Worm (Caenorhabditis elegans) whole organism, L4 larva: ENCODE measurements around the gene F31E3.2.
A peak's percentile ranks its signal among the peaks of the same experiment; 100 is the strongest.

Experiments
- F26F4.8 ChIP-seq: fragments of 200-800 bp; sonication (Bioruptor generic); conservative IDR thresholded peaks from 2 replicates; pipeline ENCODE4 v1.3.6; 2022; ENCODE audit warnings: missing genetic modification characterization, missing compliant biosample characterization
- F44E2.7 ChIP-seq: fragments of 200-800 bp; sonication (Bioruptor generic); IDR thresholded peaks from 2 replicates; pipeline ENCODE4 v2.1.2; 2022; ENCODE audit warnings: missing genetic modification characterization, missing compliant biosample characterization
- aha-1 ChIP-seq: fragments of 150-350 bp; peaks from one replicate; lab custom pipeline; 2014; ENCODE audit warnings: missing biosample characterization, missing genetic modification characterization
- attf-4 ChIP-seq: sonication (generic microtip); optimal IDR thresholded peaks from 3 replicates; lab custom pipeline; 2017; ENCODE audit warnings: missing biosample characterization, missing genetic modification characterization
- ceh-20 ChIP-seq: fragments of 200-800 bp; sonication (Bioruptor generic); IDR thresholded peaks from 2 replicates; pipeline ENCODE4 v1.3.6; 2022; ENCODE audit warnings: missing genetic modification reagents, missing genetic modification characterization, missing compliant biosample characterization
- ceh-82 ChIP-seq: sonication (generic microtip); optimal IDR thresholded peaks from 2 replicates; lab custom pipeline; 2017; ENCODE audit warnings: missing biosample characterization, missing genetic modification characterization
- cey-2 ChIP-seq: sonication (generic microtip); optimal IDR thresholded peaks from 3 replicates; lab custom pipeline; 2017; ENCODE audit warnings: missing genetic modification characterization, mild to moderate bottlenecking, missing compliant biosample characterization, antibody characterized with exemption, borderline replicate concordance; ENCODE audit not compliant: insufficient read depth
- daf-16 ChIP-seq, 3 experiments: sonication (generic microtip); optimal IDR thresholded peaks; 2 replicates each; lab custom pipeline; 2016 to 2017; ENCODE audit warnings: missing genetic modification characterization in 3 of 3, missing genetic modification reagents in 3 of 3, mild to moderate bottlenecking in 2 of 3, missing compliant biosample characterization in 2 of 3, missing biosample characterization in 1 of 3, moderate library complexity in 1 of 3
- dpl-1 ChIP-seq: fragments of 150-350 bp; optimal IDR thresholded peaks from 2 replicates; lab custom pipeline; 2014; ENCODE audit warnings: missing biosample characterization, missing genetic modification reagents, missing genetic modification characterization
- hlh-30 ChIP-seq: sonication (generic microtip); optimal IDR thresholded peaks from 2 replicates; lab custom pipeline; 2017; ENCODE audit warnings: antibody characterized with exemption, mild to moderate bottlenecking, missing genetic modification characterization, missing compliant biosample characterization; ENCODE audit not compliant: insufficient read depth
- hmg-1.1 ChIP-seq: fragments of 200-800 bp; sonication (Bioruptor generic); IDR thresholded peaks from 2 replicates; pipeline ENCODE4 v1.3.6; 2022; ENCODE audit warnings: missing genetic modification reagents, missing genetic modification characterization, missing compliant biosample characterization
- jun-1 ChIP-seq: fragments of 150-350 bp; optimal IDR thresholded peaks from 2 replicates; lab custom pipeline; 2014; ENCODE audit warnings: missing biosample characterization, missing genetic modification reagents, missing genetic modification characterization
- lin-1 ChIP-seq: fragments of 200-800 bp; sonication (Bioruptor generic); IDR thresholded peaks from 2 replicates; pipeline ENCODE4 v1.3.6; 2022; ENCODE audit warnings: missing genetic modification reagents, missing genetic modification characterization, missing compliant biosample characterization
- lin-15B ChIP-seq: fragments of 150-350 bp; sonication (generic microtip); optimal IDR thresholded peaks from 3 replicates; lab custom pipeline; 2014; ENCODE audit warnings: missing biosample characterization, missing genetic modification characterization
- lin-29 ChIP-seq: fragments of 200-800 bp; sonication (Bioruptor generic); IDR thresholded peaks from 2 replicates; pipeline ENCODE4 v1.3.6; 2022; ENCODE audit warnings: missing genetic modification reagents, missing genetic modification characterization, missing compliant biosample characterization
- lsy-2 ChIP-seq, 2 experiments: fragments of 150-350 bp in 1 of 2; sonication (generic microtip) in 1 of 2; optimal IDR thresholded peaks; 2 replicates each; lab custom pipeline; 2014 to 2017; ENCODE audit warnings: missing biosample characterization in 2 of 2, missing genetic modification characterization in 2 of 2
- madf-5 ChIP-seq, 2 experiments: fragments of 200-800 bp; sonication (Bioruptor generic); IDR thresholded peaks; 2 replicates each; pipeline ENCODE4 v1.3.6; 2022; ENCODE audit warnings: missing compliant biosample characterization in 2 of 2, missing genetic modification characterization in 2 of 2
- mes-2 ChIP-seq: sonication (generic microtip); optimal IDR thresholded peaks from 2 replicates; lab custom pipeline; 2016; ENCODE audit warnings: missing genotype, mild to moderate bottlenecking, missing genetic modification characterization, missing compliant biosample characterization; ENCODE audit not compliant: poor library complexity, severe bottlenecking
- nhr-11 ChIP-seq: fragments of 150-350 bp; optimal IDR thresholded peaks from 2 replicates; lab custom pipeline; 2014; ENCODE audit warnings: missing biosample characterization, missing genetic modification characterization
- nhr-111 ChIP-seq: fragments of 200-800 bp; sonication (Bioruptor generic); optimal IDR thresholded peaks from 2 replicates; lab custom pipeline; 2018; ENCODE audit warnings: mild to moderate bottlenecking, missing genetic modification characterization, missing compliant biosample characterization
- nhr-237 ChIP-seq: sonication (generic microtip); optimal IDR thresholded peaks from 2 replicates; lab custom pipeline; 2017; ENCODE audit warnings: missing biosample characterization, missing genetic modification characterization
- nhr-25 ChIP-seq: sonication (generic microtip); optimal IDR thresholded peaks from 2 replicates; lab custom pipeline; 2017; ENCODE audit warnings: missing genetic modification characterization, mild to moderate bottlenecking, missing compliant biosample characterization, antibody characterized with exemption, moderate library complexity, borderline replicate concordance; ENCODE audit not compliant: insufficient read depth
- nhr-41 ChIP-seq: fragments of 200-800 bp; sonication (Bioruptor generic); IDR thresholded peaks from 2 replicates; pipeline ENCODE4 v1.3.6; 2022; ENCODE audit warnings: missing genetic modification reagents, missing genetic modification characterization, missing compliant biosample characterization
- nhr-48 ChIP-seq: sonication (generic microtip); optimal IDR thresholded peaks from 2 replicates; lab custom pipeline; 2016; ENCODE audit warnings: mild to moderate bottlenecking, missing genetic modification characterization, missing compliant biosample characterization
- nhr-6 ChIP-seq: fragments of 150-350 bp; optimal IDR thresholded peaks from 2 replicates; lab custom pipeline; 2014; ENCODE audit warnings: missing biosample characterization, missing genetic modification characterization
- nhr-76 ChIP-seq: fragments of 150-350 bp; optimal IDR thresholded peaks from 2 replicates; lab custom pipeline; 2014; ENCODE audit warnings: missing biosample characterization, missing genetic modification characterization
- nhr-77 ChIP-seq: fragments of 150-350 bp; optimal IDR thresholded peaks from 2 replicates; lab custom pipeline; 2014; ENCODE audit warnings: missing biosample characterization, missing genetic modification characterization
- pha-4 ChIP-seq, 2 experiments: fragments of 150-350 bp in 1 of 2; fragments of 200-800 bp in 1 of 2; sonication (Bioruptor generic) in 1 of 2; IDR thresholded peaks in 1 of 2; optimal IDR thresholded peaks in 1 of 2; 2 replicates each; pipeline versions ENCODE4 v1.3.6 to Lab custom; 2014 to 2022; ENCODE audit warnings: missing genetic modification characterization in 2 of 2, missing genetic modification reagents in 2 of 2, missing biosample characterization in 1 of 2, missing compliant biosample characterization in 1 of 2
- pqm-1 ChIP-seq: sonication (generic microtip); optimal IDR thresholded peaks from 2 replicates; lab custom pipeline; 2017; ENCODE audit warnings: missing biosample characterization, missing genetic modification characterization
- saeg-2 ChIP-seq: fragments of 200-800 bp; sonication (Bioruptor generic); IDR thresholded peaks from 2 replicates; pipeline ENCODE4 v1.3.6; 2022; ENCODE audit warnings: missing genetic modification reagents, missing genetic modification characterization, missing compliant biosample characterization
- sdz-12 ChIP-seq: fragments of 200-800 bp; sonication (Bioruptor generic); optimal IDR thresholded peaks from 2 replicates; lab custom pipeline; 2018; ENCODE audit warnings: mild to moderate bottlenecking, missing genetic modification characterization, missing compliant biosample characterization
- set-16 ChIP-seq: fragments of 200-800 bp; sonication (Bioruptor generic); IDR thresholded peaks from 2 replicates; pipeline ENCODE4 v1.3.6; 2022; ENCODE audit warnings: missing genetic modification reagents, missing genetic modification characterization, missing compliant biosample characterization
- snpc-1.2 ChIP-seq: fragments of 200-800 bp; sonication (Bioruptor generic); IDR thresholded peaks from 2 replicates; pipeline ENCODE4 v1.3.6; 2022; ENCODE audit warnings: missing genetic modification reagents, missing genetic modification characterization, missing compliant biosample characterization
- spr-1 ChIP-seq: sonication (generic microtip); optimal IDR thresholded peaks from 2 replicates; lab custom pipeline; 2016; ENCODE audit warnings: mild to moderate bottlenecking, missing genetic modification characterization, missing compliant biosample characterization
- tag-97 ChIP-seq: fragments of 200-800 bp; sonication (Bioruptor generic); IDR thresholded peaks from 2 replicates; pipeline ENCODE4 v1.3.6; 2022; ENCODE audit warnings: missing genetic modification characterization, missing compliant biosample characterization
- vab-7 ChIP-seq: fragments of 200-800 bp; sonication (Bioruptor generic); IDR thresholded peaks from 2 replicates; pipeline ENCODE4 v1.3.6; 2022; ENCODE audit warnings: missing genetic modification reagents, missing genetic modification characterization, missing compliant biosample characterization
- zag-1 ChIP-seq: fragments of 150-350 bp; optimal IDR thresholded peaks from 2 replicates; lab custom pipeline; 2014; ENCODE audit warnings: missing biosample characterization, missing genetic modification characterization
- zfp-3 ChIP-seq: fragments of 200-800 bp; sonication (Bioruptor generic); conservative IDR thresholded peaks from 2 replicates; pipeline ENCODE4 v1.3.6; 2022; ENCODE audit warnings: missing genetic modification reagents, missing genetic modification characterization, missing compliant biosample characterization
- zip-2 ChIP-seq: fragments of 150-350 bp; optimal IDR thresholded peaks from 2 replicates; lab custom pipeline; 2014; ENCODE audit warnings: missing biosample characterization, missing genetic modification characterization
- ztf-11 ChIP-seq: fragments of 150-350 bp; optimal IDR thresholded peaks from 2 replicates; lab custom pipeline; 2014; ENCODE audit warnings: missing biosample characterization, missing genetic modification characterization

F31E3.2 gene

DNA sequence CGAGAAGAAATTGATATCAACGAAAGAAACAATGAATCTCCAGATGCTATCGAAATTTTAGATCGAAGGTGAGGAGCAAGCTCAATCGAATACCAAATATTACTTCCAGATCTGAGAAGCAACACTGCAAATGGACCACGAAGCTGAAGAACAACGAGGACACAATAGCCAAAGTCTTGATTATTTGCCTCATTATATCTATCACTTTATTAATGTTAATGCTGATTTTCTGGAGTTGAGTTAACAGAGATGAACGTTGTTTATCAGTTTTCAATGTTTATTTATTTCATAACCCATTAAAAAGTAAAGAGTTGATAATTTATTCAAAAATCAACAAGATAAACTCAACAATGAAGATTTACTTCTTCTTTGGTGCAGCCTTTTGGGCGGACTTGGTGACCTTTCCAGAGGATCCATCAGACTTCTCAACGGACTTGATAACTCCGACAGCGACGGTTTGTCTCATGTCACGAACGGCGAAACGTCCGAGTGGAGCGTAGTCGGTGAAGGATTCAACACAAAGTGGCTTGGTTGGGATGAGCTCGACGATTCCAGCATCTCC is 3.9 kb upstream of the F31E3.2 start (continued):
- TF ChIP-seq hmg-1.1 (GFP tag; lab: Robert Waterston, UW) = no peak
- TF ChIP-seq F44E2.7 (GFP tag; lab: Robert Waterston, UW) = no peak
- TF ChIP-seq lin-1 (GFP tag; lab: Robert Waterston, UW) = peak; percentile 27; the same call in 1 of the 2 replicates
- TF ChIP-seq lin-15B (tag; lab: Kevin White, UChicago) = no peak
- TF ChIP-seq F26F4.8 (GFP tag; lab: Robert Waterston, UW) = no peak
- no peak for TF ChIP-seq nhr-41 (GFP tag; lab: Robert Waterston, UW)
- TF ChIP-seq pha-4 (GFP tag; IDR thresholded peaks at IDR 0.05; lab: Robert Waterston, UW) = peak; percentile 59; the same call in 1 of the 2 replicates
- TF ChIP-seq pha-4 (tag; optimal IDR thresholded peaks at IDR 0.05; lab: Kevin White, UChicago) = no peak
- TF ChIP-seq nhr-237 (tag; lab: Kevin White, UChicago) = no peak
- no peak; a peak in 1 of 4 replicates for TF ChIP-seq madf-5 (GFP tag; IDR thresholded peaks at IDR 0.05; lab: Robert Waterston, UW)
- TF ChIP-seq spr-1 (tag; lab: Kevin White, UChicago) = no peak
- TF ChIP-seq nhr-25 (tag; lab: Kevin White, UChicago) = no peak
- TF ChIP-seq tag-97 (GFP tag; lab: Robert Waterston, UW) = no peak
- TF ChIP-seq saeg-2 (GFP tag; lab: Robert Waterston, UW) = no peak
- TF ChIP-seq lin-29 = no peak
- TF ChIP-seq nhr-6 (tag; lab: Kevin White, UChicago) = no peak
- TF ChIP-seq cey-2 (tag; lab: Kevin White, UChicago) = no peak
- TF ChIP-seq zip-2 (tag; lab: Kevin White, UChicago) = no peak
- peak; percentile 20 for TF ChIP-seq aha-1 (tag; lab: Kevin White, UChicago)
- TF ChIP-seq mes-2 = peak; percentile 37
- peak; percentile 18 for TF ChIP-seq nhr-48 (tag; lab: Kevin White, UChicago)
- no peak for TF ChIP-seq dpl-1 (GFP tag; lab: Kevin White, UChicago)
- TF ChIP-seq vab-7 (GFP tag; lab: Robert Waterston, UW) = no peak
- no peak for TF ChIP-seq ceh-20 (GFP tag; lab: Robert Waterston, UW)
- TF ChIP-seq nhr-76 = no peak
- TF ChIP-seq zag-1 = no peak
- TF ChIP-seq sdz-12 (GFP tag; lab: Kevin White, UChicago) = no peak
- TF ChIP-seq attf-4 (tag; lab: Kevin White, UChicago) = no peak
- TF ChIP-seq ceh-82 (tag; lab: Kevin White, UChicago) = no peak
- no peak for TF ChIP-seq nhr-111 (GFP tag; lab: Kevin White, UChicago)
- peak; percentile 34; the same call in 1 of the 2 replicates for TF ChIP-seq zfp-3
- no peak for TF ChIP-seq nhr-11 (tag; lab: Kevin White, UChicago)
- no peak for TF ChIP-seq pqm-1 (tag; lab: Kevin White, UChicago)
- no peak for TF ChIP-seq jun-1
- peak in 1 of 2 experiments; percentile 52 for TF ChIP-seq lsy-2 (tag; optimal IDR thresholded peaks at IDR 0.05; lab: Kevin White, UChicago)
- no peak for TF ChIP-seq nhr-77 (tag; lab: Kevin White, UChicago)
- TF ChIP-seq hlh-30 (tag; lab: Kevin White, UChicago) = no peak
- TF ChIP-seq ztf-11 (tag; lab: Kevin White, UChicago) = no peak
- no peak for TF ChIP-seq daf-16 (GFP tag; optimal IDR thresholded peaks at IDR 0.05; lab: Kevin White, UChicago)
- TF ChIP-seq daf-16 (tag; optimal IDR thresholded peaks at IDR 0.05; lab: Kevin White, UChicago) = peak; percentile 14

ce11 chrIII:6970744-6971143 is 3.0 kb upstream of the F31E3.2 start:
- peak; percentile 58 for TF ChIP-seq snpc-1.2 (GFP tag; lab: Robert Waterston, UW)
- peak; percentile 51 for TF ChIP-seq set-16 (GFP tag; lab: Robert Waterston, UW)
- TF ChIP-seq spr-1 (tag; lab: Kevin White, UChicago) = no peak
- TF ChIP-seq, all 104 proteins: peak for 2
